Fruit fly (Drosophila melanogaster) whole organism, prepupa: ENCODE results near the gene Sp1.
A peak's percentile ranks its signal among the peaks of the same experiment; 100 is the strongest.

Experiments
- Blimp-1 ChIP-seq: fragments of 200-800 bp; sonication (Bioruptor generic); optimal IDR thresholded peaks from 3 replicates; lab custom pipeline; 2017; ENCODE audit warnings: missing biosample characterization, missing genetic modification characterization, mild to moderate bottlenecking, moderate library complexity, missing genetic modification reagents
- CG10631 ChIP-seq: fragments of 200-800 bp; sonication (Bioruptor generic); optimal IDR thresholded peaks from 2 replicates; lab custom pipeline; 2016; ENCODE audit warnings: missing biosample characterization, missing genetic modification characterization
- CG10669 ChIP-seq: fragments of 200-800 bp; sonication (Bioruptor generic); optimal IDR thresholded peaks from 3 replicates; lab custom pipeline; 2018; ENCODE audit warnings: missing biosample characterization, mild to moderate bottlenecking, missing genetic modification characterization, moderate library complexity
- CG11294 ChIP-seq: fragments of 200-800 bp; sonication (Bioruptor generic); IDR thresholded peaks from 2 replicates; pipeline ENCODE4 v1.3.6; 2022; ENCODE audit warnings: missing biosample characterization, missing genetic modification characterization
- CG11902 ChIP-seq: fragments of 200-800 bp; sonication (Bioruptor generic); optimal IDR thresholded peaks from 3 replicates; lab custom pipeline; 2016; ENCODE audit warnings: missing biosample characterization, missing genetic modification characterization
- CG15336 ChIP-seq: fragments of 200-800 bp; sonication (Bioruptor generic); IDR thresholded peaks from 2 replicates; pipeline ENCODE4 v1.3.6; 2022; ENCODE audit warnings: missing biosample characterization, missing genetic modification characterization
- CG1621 ChIP-seq: fragments of 200-800 bp; sonication (Bioruptor generic); optimal IDR thresholded peaks from 3 replicates; lab custom pipeline; 2018; ENCODE audit warnings: missing biosample characterization, mild to moderate bottlenecking, missing genetic modification characterization
- CG16779 ChIP-seq: fragments of 200-800 bp; sonication (Bioruptor generic); optimal IDR thresholded peaks from 3 replicates; lab custom pipeline; 2017; ENCODE audit warnings: missing biosample characterization, mild to moderate bottlenecking, missing genetic modification characterization
- CG3032 ChIP-seq: fragments of 200-800 bp; optimal IDR thresholded peaks from 2 replicates; lab custom pipeline; 2019; ENCODE audit warnings: missing biosample characterization, mild to moderate bottlenecking, missing genetic modification characterization, moderate library complexity
- CG31627 ChIP-seq: fragments of 200-800 bp; sonication (Bioruptor generic); optimal IDR thresholded peaks from 3 replicates; lab custom pipeline; 2016; ENCODE audit warnings: missing biosample characterization, missing genetic modification characterization
- CG32006 ChIP-seq: fragments of 200-800 bp; sonication (Bioruptor generic); optimal IDR thresholded peaks from 3 replicates; lab custom pipeline; 2017; ENCODE audit warnings: missing biosample characterization, mild to moderate bottlenecking, missing genetic modification characterization
- CG34406 ChIP-seq: fragments of 200-800 bp; sonication (Bioruptor generic); optimal IDR thresholded peaks from 3 replicates; lab custom pipeline; 2016; ENCODE audit warnings: missing biosample characterization, missing genetic modification characterization
- CG3919 ChIP-seq: fragments of 200-800 bp; sonication (Bioruptor generic); optimal IDR thresholded peaks from 3 replicates; lab custom pipeline; 2016; ENCODE audit warnings: missing biosample characterization, missing genetic modification characterization
- CG4318 ChIP-seq: fragments of 200-800 bp; sonication (Bioruptor generic); optimal IDR thresholded peaks from 3 replicates; lab custom pipeline; 2017; ENCODE audit warnings: missing biosample characterization, mild to moderate bottlenecking, missing genetic modification characterization
- CG6163 ChIP-seq: fragments of 200-800 bp; sonication (Bioruptor generic); IDR thresholded peaks from 3 replicates; pipeline ENCODE4 v1.3.6; 2022; ENCODE audit warnings: missing biosample characterization, missing genetic modification characterization
- CG6276 ChIP-seq: fragments of 200-800 bp; sonication (Bioruptor generic); optimal IDR thresholded peaks from 2 replicates; lab custom pipeline; 2017; ENCODE audit warnings: missing biosample characterization, mild to moderate bottlenecking, missing genetic modification characterization
- CG6792 ChIP-seq: fragments of 200-800 bp; sonication (Bioruptor generic); optimal IDR thresholded peaks from 3 replicates; lab custom pipeline; 2016; ENCODE audit warnings: missing biosample characterization, missing genetic modification characterization
- CG6808 ChIP-seq: fragments of 200-800 bp; sonication (Bioruptor generic); optimal IDR thresholded peaks from 3 replicates; lab custom pipeline; 2017; ENCODE audit warnings: missing biosample characterization, missing genetic modification characterization, mild to moderate bottlenecking, moderate library complexity, missing genetic modification reagents
- CG6854 ChIP-seq: fragments of 200-800 bp; sonication (Bioruptor generic); optimal IDR thresholded peaks from 2 replicates; lab custom pipeline; 2017; ENCODE audit warnings: missing biosample characterization, mild to moderate bottlenecking, missing genetic modification characterization
- CG8119 ChIP-seq: fragments of 200-800 bp; sonication (Bioruptor generic); IDR thresholded peaks from 3 replicates; pipeline ENCODE4 v1.3.6; 2022; ENCODE audit warnings: missing biosample characterization, missing genetic modification characterization
- CG8319 ChIP-seq: fragments of 200-800 bp; sonication (Bioruptor generic); optimal IDR thresholded peaks from 3 replicates; lab custom pipeline; 2016; ENCODE audit warnings: missing biosample characterization, missing genetic modification characterization
- CG8632 ChIP-seq: fragments of 200-800 bp; sonication (Bioruptor generic); optimal IDR thresholded peaks from 3 replicates; lab custom pipeline; 2016; ENCODE audit warnings: missing biosample characterization, missing genetic modification characterization
- CG9139 ChIP-seq: fragments of 200-800 bp; sonication (Bioruptor generic); optimal IDR thresholded peaks from 3 replicates; lab custom pipeline; 2017; ENCODE audit warnings: missing biosample characterization, mild to moderate bottlenecking, missing genetic modification characterization
- Eip75B ChIP-seq: fragments of 200-800 bp; sonication (Bioruptor generic); optimal IDR thresholded peaks from 3 replicates; lab custom pipeline; 2016; ENCODE audit warnings: missing biosample characterization, missing genetic modification characterization
- Eip78C ChIP-seq: fragments of 200-800 bp; sonication (Bioruptor generic); peaks from one replicate; lab custom pipeline; 2016; ENCODE audit warnings: missing biosample characterization, missing genetic modification characterization
- Ets21C ChIP-seq: fragments of 200-800 bp; sonication (Bioruptor generic); optimal IDR thresholded peaks from 3 replicates; lab custom pipeline; 2016; ENCODE audit warnings: missing biosample characterization, missing genetic modification characterization
- Ets96B ChIP-seq: fragments of 200-800 bp; optimal IDR thresholded peaks from 2 replicates; lab custom pipeline; 2019; ENCODE audit warnings: missing biosample characterization, mild to moderate bottlenecking, missing genetic modification characterization, moderate library complexity
- Gug ChIP-seq: fragments of 200-800 bp; sonication (Bioruptor generic); IDR thresholded peaks from 2 replicates; pipeline ENCODE4 v1.3.6; 2022; ENCODE audit warnings: missing biosample characterization, missing genetic modification characterization
- Hr38 ChIP-seq: sonication (Bioruptor generic); optimal IDR thresholded peaks from 2 replicates; lab custom pipeline; 2016; ENCODE audit warnings: missing biosample characterization, missing genetic modification characterization
- Hr39 ChIP-seq: fragments of 200-800 bp; sonication (Bioruptor generic); optimal IDR thresholded peaks from 2 replicates; lab custom pipeline; 2016; ENCODE audit warnings: missing biosample characterization, missing genetic modification characterization
- Hr4 ChIP-seq: fragments of 200-800 bp; sonication (Bioruptor generic); optimal IDR thresholded peaks from 3 replicates; lab custom pipeline; 2016; ENCODE audit warnings: missing biosample characterization, missing genetic modification characterization
- Met ChIP-seq: fragments of 200-800 bp; sonication (Bioruptor generic); optimal IDR thresholded peaks from 3 replicates; lab custom pipeline; 2016; ENCODE audit warnings: missing biosample characterization, missing genetic modification characterization
- OdsH ChIP-seq: fragments of 200-800 bp; sonication (Bioruptor generic); optimal IDR thresholded peaks from 3 replicates; lab custom pipeline; 2016; ENCODE audit warnings: missing biosample characterization, missing genetic modification characterization
- Smox ChIP-seq: fragments of 200-800 bp; sonication (Bioruptor generic); optimal IDR thresholded peaks from 3 replicates; lab custom pipeline; 2016; ENCODE audit warnings: missing biosample characterization, missing genetic modification characterization
- Sox102F ChIP-seq: fragments of 200-800 bp; sonication (Bioruptor generic); optimal IDR thresholded peaks from 2 replicates; lab custom pipeline; 2016; ENCODE audit warnings: missing biosample characterization, mild to moderate bottlenecking, missing genetic modification characterization
- Sox14 ChIP-seq: fragments of 200-800 bp; sonication (Bioruptor generic); optimal IDR thresholded peaks from 3 replicates; lab custom pipeline; 2016; ENCODE audit warnings: missing biosample characterization, missing genetic modification characterization
- Sox15 ChIP-seq: fragments of 200-800 bp; sonication (Bioruptor generic); optimal IDR thresholded peaks from 3 replicates; lab custom pipeline; 2016; ENCODE audit warnings: missing biosample characterization, missing genetic modification characterization
- achi ChIP-seq: fragments of 200-800 bp; sonication (Bioruptor generic); optimal IDR thresholded peaks from 3 replicates; lab custom pipeline; 2016; ENCODE audit warnings: missing biosample characterization, missing genetic modification characterization
- dsx ChIP-seq: fragments of 200-800 bp; optimal IDR thresholded peaks from 3 replicates; lab custom pipeline; 2019; ENCODE audit warnings: missing biosample characterization, mild to moderate bottlenecking, missing genetic modification characterization, moderate library complexity; ENCODE audit not compliant: poor library complexity, severe bottlenecking
- eg ChIP-seq: fragments of 200-800 bp; sonication (Bioruptor generic); IDR thresholded peaks from 3 replicates; pipeline ENCODE4 v1.3.6; 2022; ENCODE audit warnings: missing biosample characterization, missing genetic modification characterization
- fd85E ChIP-seq: fragments of 200-800 bp; sonication (Bioruptor generic); optimal IDR thresholded peaks from 3 replicates; lab custom pipeline; 2016; ENCODE audit warnings: missing biosample characterization, missing genetic modification characterization
- fkh ChIP-seq: fragments of 200-800 bp; sonication (Bioruptor generic); optimal IDR thresholded peaks from 3 replicates; lab custom pipeline; 2017; ENCODE audit warnings: missing biosample characterization, mild to moderate bottlenecking, missing genetic modification characterization, moderate library complexity
- lz ChIP-seq: fragments of 200-800 bp; sonication (Bioruptor generic); optimal IDR thresholded peaks from 3 replicates; lab custom pipeline; 2016; ENCODE audit warnings: missing biosample characterization, missing genetic modification characterization
- pdm3 ChIP-seq: fragments of 200-800 bp; sonication (Bioruptor generic); optimal IDR thresholded peaks from 3 replicates; lab custom pipeline; 2016; ENCODE audit warnings: missing biosample characterization, missing genetic modification characterization
- spab ChIP-seq: fragments of 200-800 bp; sonication (Bioruptor generic); optimal IDR thresholded peaks from 2 replicates; lab custom pipeline; 2017; ENCODE audit warnings: missing biosample characterization, mild to moderate bottlenecking, missing genetic modification characterization, missing genetic modification reagents
- svp ChIP-seq: fragments of 200-800 bp; sonication (Bioruptor generic); peaks from one replicate; lab custom pipeline; 2016; ENCODE audit warnings: missing biosample characterization, missing genetic modification characterization
- vri ChIP-seq: fragments of 200-800 bp; sonication (Bioruptor generic); optimal IDR thresholded peaks from 3 replicates; lab custom pipeline; 2016; ENCODE audit warnings: missing biosample characterization, mild to moderate bottlenecking, missing genetic modification characterization

The Sp1 gene

dm6 chrX:9733189-9733588 lies 3.7 kb downstream of the Sp1 start:
- TF ChIP-seq CG11294 (GFP tag; lab: Robert Waterston, UW) = no peak
- TF ChIP-seq vri (GFP tag; lab: Kevin White, UChicago) = no peak
- no peak for TF ChIP-seq pdm3 (GFP tag; lab: Kevin White, UChicago)
- no peak for TF ChIP-seq CG8319 (GFP tag; lab: Kevin White, UChicago)
- no peak for TF ChIP-seq achi (GFP tag; lab: Kevin White, UChicago)
- TF ChIP-seq CG3919 (GFP tag; lab: Kevin White, UChicago) = no peak
- no peak for TF ChIP-seq CG4318 (GFP tag; lab: Kevin White, UChicago)
- TF ChIP-seq Ets96B (tag; lab: Kevin White, UChicago) = no peak
- no peak for TF ChIP-seq Eip75B (GFP tag; lab: Kevin White, UChicago)
- TF ChIP-seq OdsH (GFP tag; lab: Kevin White, UChicago) = no peak
- no peak for TF ChIP-seq CG6792
- TF ChIP-seq dsx = no peak
- TF ChIP-seq CG6808 (GFP tag; lab: Kevin White, UChicago) = no peak

- TF ChIP-seq fkh (GFP tag; lab: Kevin White, UChicago) (no peak), Sox102F (no peak), vri (GFP tag; lab: Kevin White, UChicago) (no peak), Ets21C (no peak), CG8632 (GFP tag; lab: Kevin White, UChicago) (no peak), dsx (no peak), eg (GFP tag; lab: Robert Waterston, UW) (no peak)
- TF ChIP-seq, all 60 proteins: peak for 0
Observed at dm6 chrX:9734808-9735207, 5.4 kb downstream of the Sp1 start.

DNA sequence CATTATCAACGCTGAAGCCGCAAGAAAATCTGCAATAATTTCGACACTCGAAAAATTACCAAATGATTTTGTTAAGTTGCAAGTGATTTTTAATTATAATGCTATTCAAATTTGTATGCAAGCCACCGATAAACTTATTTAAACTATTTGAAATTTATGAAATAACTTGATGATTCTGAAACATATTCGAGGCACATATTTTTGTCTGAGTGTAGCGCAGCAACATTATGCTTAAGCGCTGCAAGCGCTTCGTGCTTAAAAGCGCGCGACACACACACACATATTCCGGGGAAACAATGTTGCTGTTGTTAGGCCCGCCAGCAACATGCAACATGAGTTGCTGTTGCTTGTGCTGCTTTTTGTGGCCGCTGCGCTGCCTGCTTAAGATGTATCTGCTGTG lies 9.1 kb downstream of the Sp1 start:
- TF ChIP-seq Sox102F = peak; percentile 44
- no peak for TF ChIP-seq CG11294 (GFP tag; lab: Robert Waterston, UW)
- no peak for TF ChIP-seq Hr38 (GFP tag; lab: Kevin White, UChicago)
- TF ChIP-seq Smox (GFP tag; lab: Kevin White, UChicago) = peak; percentile 40
- TF ChIP-seq CG8319 (GFP tag; lab: Kevin White, UChicago) = no peak
- TF ChIP-seq CG8119 = peak; percentile 44; the same call in 2 of the 3 replicates
- peak; percentile 81 for TF ChIP-seq svp (GFP tag; lab: Kevin White, UChicago)
- TF ChIP-seq CG9139 (GFP tag; lab: Kevin White, UChicago) = no peak
- no peak for TF ChIP-seq CG16779 (tag; lab: Kevin White, UChicago)
- peak; percentile 57 for TF ChIP-seq pdm3 (GFP tag; lab: Kevin White, UChicago)
- no peak for TF ChIP-seq Gug (GFP tag; lab: Robert Waterston, UW)
- peak; percentile 59 for TF ChIP-seq CG3919 (GFP tag; lab: Kevin White, UChicago)
- peak; percentile 90 for TF ChIP-seq Eip78C (GFP tag; lab: Kevin White, UChicago)
- peak; percentile 53 for TF ChIP-seq Hr4 (GFP tag; lab: Kevin White, UChicago)
- peak; percentile 39 for TF ChIP-seq spab
- TF ChIP-seq Ets21C = no peak
- peak; percentile 26 for TF ChIP-seq CG1621 (tag; lab: Kevin White, UChicago)
- no peak for TF ChIP-seq Blimp-1 (GFP tag; lab: Kevin White, UChicago)
- TF ChIP-seq Ets96B (tag; lab: Kevin White, UChicago) = peak; percentile 61
- no peak for TF ChIP-seq fd85E
- peak; percentile 62 for TF ChIP-seq Met (GFP tag; lab: Kevin White, UChicago)
- no peak for TF ChIP-seq CG6792
- TF ChIP-seq dsx = peak; percentile 95
- peak; percentile 52 for TF ChIP-seq Eip75B (GFP tag; lab: Kevin White, UChicago)
- TF ChIP-seq fkh (GFP tag; lab: Kevin White, UChicago) = no peak
- peak; percentile 5 for TF ChIP-seq CG8632 (GFP tag; lab: Kevin White, UChicago)
- TF ChIP-seq CG3032 = peak; percentile 54
- TF ChIP-seq Sox15 = no peak
- peak; percentile 61 for TF ChIP-seq CG15336 (GFP tag; lab: Robert Waterston, UW)
- TF ChIP-seq Sox14 (GFP tag; lab: Kevin White, UChicago) = peak; percentile 50
- TF ChIP-seq CG31627 (GFP tag; lab: Kevin White, UChicago) = peak; percentile 18
- peak; percentile 14 for TF ChIP-seq CG34406 (GFP tag; lab: Kevin White, UChicago)
- no peak for TF ChIP-seq CG11902 (GFP tag; lab: Kevin White, UChicago)
- peak; percentile 58 for TF ChIP-seq CG10669 (GFP tag; lab: Kevin White, UChicago)
- no peak for TF ChIP-seq CG6854 (GFP tag; lab: Kevin White, UChicago)
- TF ChIP-seq lz = peak; percentile 22
- peak; percentile 22 for TF ChIP-seq CG6276 (GFP tag; lab: Kevin White, UChicago)
- TF ChIP-seq Hr39 (GFP tag; lab: Kevin White, UChicago) = peak; percentile 33
- peak; percentile 75; the same call in 2 of the 3 replicates for TF ChIP-seq CG6163 (GFP tag; lab: Robert Waterston, UW)
- peak; percentile 48 for TF ChIP-seq CG10631
- TF ChIP-seq CG32006 (GFP tag; lab: Kevin White, UChicago) = peak; percentile 69
